Worm (Caenorhabditis elegans): Measurements from ENCODE around the gene zipt-7.2.
A peak's percentile ranks its signal among the peaks of the same experiment; 100 is the strongest.

Gene zipt-7.2

DNA sequence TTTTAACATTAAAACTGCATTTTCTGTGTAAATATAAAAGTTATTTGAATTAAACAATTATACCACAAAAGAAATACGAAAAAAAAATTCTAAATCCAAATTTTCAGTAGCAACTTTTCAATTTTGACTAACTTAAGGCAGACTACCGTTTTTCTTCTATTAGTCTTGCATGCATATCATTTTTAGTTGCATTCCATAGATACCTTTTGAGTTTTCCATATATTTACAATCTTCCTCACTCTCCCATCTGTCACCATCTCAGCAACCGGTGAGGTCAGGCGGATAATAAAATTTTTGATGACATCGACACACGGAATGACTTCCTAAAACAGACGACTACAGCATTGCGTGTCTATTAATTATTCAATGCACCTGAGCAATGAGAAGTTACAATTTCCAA is 29.0 kb downstream of the zipt-7.2 start, which contains the start of gene gcy-36:
gcy-36 (plus strand) TSS at position 301 of the 400 bp plus-strand sequence.
- TF ChIP-seq snpc-4 (tag; optimal IDR thresholded peaks at IDR 0.05) (no peak), ztf-11 (tag; optimal IDR thresholded peaks at IDR 0.05) (no peak), sem-2 (GFP tag; optimal IDR thresholded peaks at IDR 0.05) (no peak), lsy-2 (tag; optimal IDR thresholded peaks at IDR 0.05) (no peak), ham-2 (GFP tag; optimal IDR thresholded peaks at IDR 0.05) (no peak), hlh-1 (tag; optimal IDR thresholded peaks at IDR 0.05) (no peak), elt-3 (tag; optimal IDR thresholded peaks at IDR 0.05) (no peak), mls-2 (tag; optimal IDR thresholded peaks at IDR 0.05) (no peak)

DNA sequence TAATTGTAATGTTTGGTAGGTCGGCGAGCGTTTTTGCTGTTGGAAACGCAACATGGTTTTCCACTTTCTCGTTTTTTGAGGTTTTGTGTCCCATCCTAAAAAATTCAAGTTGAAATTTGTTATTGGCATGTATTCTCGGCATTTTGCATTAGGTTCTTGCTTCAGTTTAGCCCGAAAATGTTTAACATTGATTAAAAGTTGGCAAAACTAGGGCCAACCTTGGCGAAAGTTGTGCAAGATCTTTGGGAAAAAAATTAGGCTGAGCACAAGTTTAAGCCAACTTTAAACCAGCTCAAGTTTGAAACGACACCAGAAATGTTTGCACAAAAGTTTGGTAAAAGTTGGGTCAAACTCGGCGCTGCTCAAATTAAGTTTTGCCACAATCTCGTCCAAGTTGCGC is 30.4 kb downstream of the zipt-7.2 start, which contains the start of gene exc-1:
exc-1 (minus strand) TSS at position 101 of the 400 bp plus-strand sequence.
- no peak for TF ChIP-seq cnd-1 (tag; optimal IDR thresholded peaks at IDR 0.05)
- TF ChIP-seq elt-3 (tag; optimal IDR thresholded peaks at IDR 0.05), result no peak
- no peak for TF ChIP-seq flh-1 (GFP tag; optimal IDR thresholded peaks at IDR 0.05)
- no peak for TF ChIP-seq bed-3 (GFP tag; optimal IDR thresholded peaks at IDR 0.05)
- TF ChIP-seq nhr-76 (tag; optimal IDR thresholded peaks at IDR 0.05), result no peak
- no peak for TF ChIP-seq nhr-12 (tag; optimal IDR thresholded peaks at IDR 0.05)
- TF ChIP-seq ces-1 (GFP tag; optimal IDR thresholded peaks at IDR 0.05), result no peak
- TF ChIP-seq tbx-8 (GFP tag; optimal IDR thresholded peaks at IDR 0.05), result no peak
- TF ChIP-seq lsy-2 (tag; optimal IDR thresholded peaks at IDR 0.05), result no peak
- TF ChIP-seq ztf-11 (tag; optimal IDR thresholded peaks at IDR 0.05), result no peak
- no peak for TF ChIP-seq sem-2 (GFP tag; optimal IDR thresholded peaks at IDR 0.05)
- TF ChIP-seq mls-2 (tag; optimal IDR thresholded peaks at IDR 0.05), result no peak
- TF ChIP-seq ceh-83 (GFP tag; optimal IDR thresholded peaks at IDR 0.05), result no peak
- TF ChIP-seq snpc-4 (tag; optimal IDR thresholded peaks at IDR 0.05), result no peak
- TF ChIP-seq unc-120 (tag; optimal IDR thresholded peaks at IDR 0.05; ENCODE audit: poor library complexity, severe bottlenecking), result no peak
- no peak for TF ChIP-seq drap-1 (GFP tag; optimal IDR thresholded peaks at IDR 0.05)
- TF ChIP-seq ham-2 (GFP tag; optimal IDR thresholded peaks at IDR 0.05), result no peak
- TF ChIP-seq elt-1 (tag; optimal IDR thresholded peaks at IDR 0.05; ENCODE audit: borderline replicate concordance, insufficient read depth), result no peak

DNA sequence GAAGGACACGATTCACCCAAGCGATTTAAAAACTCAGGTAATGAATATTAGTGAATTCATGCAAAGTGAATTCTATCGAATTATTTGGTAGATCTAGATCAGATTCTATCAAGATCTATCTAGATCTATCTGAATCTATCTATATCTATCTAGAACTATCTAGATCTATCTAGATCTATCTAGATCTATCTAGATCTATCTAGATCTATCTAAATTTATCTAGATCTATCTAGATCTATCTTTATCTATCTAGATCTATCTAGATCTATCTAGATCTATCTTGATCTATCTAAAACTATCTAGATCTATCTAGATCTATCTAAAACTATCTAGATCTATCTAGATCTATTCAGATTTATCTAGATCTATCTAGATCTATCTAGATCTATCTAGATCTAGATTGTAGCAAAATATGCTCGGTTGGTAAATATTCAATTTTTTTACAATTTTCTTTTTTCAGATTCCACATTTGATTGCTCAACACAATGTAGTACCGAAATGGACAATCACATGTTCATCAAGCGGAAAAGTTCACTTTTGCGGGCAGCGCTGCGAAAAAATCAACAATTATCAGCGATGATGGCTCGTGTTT is 37.6 kb downstream of the zipt-7.2 start:
- TF ChIP-seq ces-1 (GFP tag; optimal IDR thresholded peaks at IDR 0.05), result no peak
- no peak for TF ChIP-seq sem-2 (GFP tag; optimal IDR thresholded peaks at IDR 0.05)
- TF ChIP-seq blmp-1 (tag; optimal IDR thresholded peaks at IDR 0.05), result no peak
- peak; percentile 41 for TF ChIP-seq ham-2 (GFP tag; optimal IDR thresholded peaks at IDR 0.05)
- TF ChIP-seq elt-1 (tag; optimal IDR thresholded peaks at IDR 0.05; ENCODE audit: borderline replicate concordance, insufficient read depth), result peak; percentile 100
- no peak for TF ChIP-seq tbx-8 (GFP tag; optimal IDR thresholded peaks at IDR 0.05)

DNA sequence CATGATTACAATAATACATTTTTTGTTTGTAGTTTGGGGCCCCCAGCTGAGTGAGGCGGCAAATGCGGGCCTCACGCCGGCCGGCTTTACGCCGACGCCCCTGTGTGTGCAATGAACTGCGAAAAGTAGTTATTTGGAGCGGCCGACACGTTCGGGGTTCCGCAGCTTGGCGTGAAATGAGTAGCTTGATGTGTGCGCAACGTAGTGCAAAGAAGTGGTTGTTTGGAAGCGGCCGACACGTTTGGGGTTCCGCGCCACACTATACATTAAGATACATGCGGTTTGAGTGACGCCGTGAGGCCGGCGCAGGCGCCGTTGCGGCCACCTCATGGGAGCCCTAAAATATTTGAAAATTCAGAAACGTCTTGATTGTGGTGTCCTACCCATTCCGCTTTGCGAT is 39.0 kb downstream of the zipt-7.2 start:
- TF ChIP-seq nhr-28 (tag; optimal IDR thresholded peaks at IDR 0.05) (no peak), mls-2 (tag; optimal IDR thresholded peaks at IDR 0.05) (no peak), M03D4.4 (tag; optimal IDR thresholded peaks at IDR 0.05) (no peak), unc-120 (tag; optimal IDR thresholded peaks at IDR 0.05; ENCODE audit: poor library complexity, severe bottlenecking) (no peak), ceh-39 (tag; optimal IDR thresholded peaks at IDR 0.05) (no peak), bed-3 (GFP tag; optimal IDR thresholded peaks at IDR 0.05) (no peak), drap-1 (GFP tag; optimal IDR thresholded peaks at IDR 0.05) (no peak), sptf-1 (tag; optimal IDR thresholded peaks at IDR 0.05) (no peak), elt-1 (tag; optimal IDR thresholded peaks at IDR 0.05; ENCODE audit: borderline replicate concordance, insufficient read depth) (no peak), unc-62 (GFP tag; optimal IDR thresholded peaks at IDR 0.05) (no peak), ceh-83 (GFP tag; optimal IDR thresholded peaks at IDR 0.05) (no peak), elt-3 (tag; optimal IDR thresholded peaks at IDR 0.05) (no peak), lin-32 (GFP tag; optimal IDR thresholded peaks at IDR 0.05) (no peak), nhr-237 (tag; optimal IDR thresholded peaks at IDR 0.05) (no peak), ces-1 (GFP tag; optimal IDR thresholded peaks at IDR 0.05) (no peak), cnd-1 (tag; optimal IDR thresholded peaks at IDR 0.05) (no peak)

DNA sequence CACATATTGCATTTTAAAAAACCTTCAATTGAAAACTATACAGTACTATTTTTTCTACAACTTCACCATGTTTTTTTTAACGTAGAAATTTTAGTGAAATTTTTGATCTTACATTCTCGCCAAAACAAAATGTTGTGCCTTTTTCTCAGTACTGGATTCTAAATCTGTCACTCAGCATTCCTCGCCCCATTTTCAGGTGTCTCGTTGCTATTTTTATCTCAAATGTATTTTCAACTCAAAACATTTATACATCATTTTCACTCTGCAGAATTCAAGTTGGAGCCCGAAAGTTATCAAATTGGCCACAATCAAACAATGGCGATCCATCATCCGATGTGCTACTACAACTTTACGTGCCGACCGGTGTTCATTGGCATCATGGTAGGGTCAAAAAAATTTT is 41.6 kb downstream of the zipt-7.2 start, which contains the start of gene sprr-1:
sprr-1 (plus strand) TSS at position 269 of the 400 bp plus-strand sequence.
- TF ChIP-seq flh-1 (GFP tag; optimal IDR thresholded peaks at IDR 0.05), result no peak
- TF ChIP-seq tbx-8 (GFP tag; optimal IDR thresholded peaks at IDR 0.05), result no peak
- TF ChIP-seq ztf-11 (tag; optimal IDR thresholded peaks at IDR 0.05), result no peak
- no peak for TF ChIP-seq mab-5 (tag; optimal IDR thresholded peaks at IDR 0.05)
- TF ChIP-seq sem-2 (GFP tag; optimal IDR thresholded peaks at IDR 0.05), result no peak
- TF ChIP-seq ceh-39 (tag; optimal IDR thresholded peaks at IDR 0.05), result no peak

Measured in whole organism, mixed stage, embryonic.